Fruit fly (Drosophila melanogaster): ENCODE measurements around the gene CG13010.
A peak's percentile ranks its signal among the peaks of the same experiment; 100 is the strongest.

CG13010 gene

DNA sequence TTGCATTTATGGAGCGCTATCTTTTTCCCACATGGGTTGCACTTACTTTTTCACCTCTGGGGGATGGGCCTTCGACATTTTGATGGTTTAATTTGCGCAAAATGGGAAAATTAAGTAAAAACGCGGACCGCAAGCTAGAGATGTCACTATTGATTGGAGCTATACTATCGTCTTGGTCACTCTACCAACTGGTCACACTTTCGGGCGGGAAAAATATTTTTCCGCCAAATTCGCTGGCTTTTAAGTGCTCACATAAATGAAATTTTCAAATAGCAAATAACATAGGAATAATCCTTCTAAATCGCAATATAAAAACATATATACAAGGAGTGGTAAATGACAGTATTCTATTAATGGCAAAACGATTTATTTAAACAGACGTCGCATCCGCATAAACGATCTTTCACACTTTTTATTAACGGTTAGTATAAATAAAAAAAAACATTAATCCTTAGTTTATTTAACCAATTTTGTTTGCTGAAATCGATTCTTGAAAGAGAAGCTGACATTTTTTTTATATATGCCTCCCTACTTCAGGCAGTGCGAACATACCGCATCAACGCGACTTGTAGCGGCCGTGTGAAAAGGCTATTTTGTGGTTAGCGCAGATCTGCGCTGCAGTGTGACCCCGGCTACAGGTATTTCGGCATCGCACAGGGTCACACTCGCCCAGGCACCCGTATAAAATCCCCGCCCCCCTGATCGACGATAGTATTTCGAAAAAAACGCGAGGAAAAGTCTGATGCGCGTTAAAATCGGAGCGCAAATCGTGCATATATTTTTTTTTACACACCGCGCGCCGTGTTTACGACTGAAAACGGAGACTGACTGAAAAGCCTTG is 38.3 kb downstream of the CG13010 start, which contains the start of the genes SNRPG and mthl1 (continued):
- TF ChIP-seq CG17385 (GFP tag; optimal IDR thresholded peaks at IDR 0.05) (peak; percentile 64), sna (GFP tag; IDR thresholded peaks at IDR 0.05; ENCODE audit: partially characterized antibody) (peak; percentile 36; the same call in 1 of the 2 replicates), CG18619 (GFP tag; optimal IDR thresholded peaks at IDR 0.05) (peak; percentile 74), CG14014 (GFP tag; IDR thresholded peaks at IDR 0.05) (peak; percentile 94), her (GFP tag; optimal IDR thresholded peaks at IDR 0.05) (peak; percentile 81), CG3838 (GFP tag; optimal IDR thresholded peaks at IDR 0.05) (peak; percentile 32), Spps (tag; optimal IDR thresholded peaks at IDR 0.05) (peak; percentile 13), CoRest (tag; optimal IDR thresholded peaks at IDR 0.05) (peak; percentile 85), Dbx (GFP tag; IDR thresholded peaks at IDR 0.05) (peak; percentile 94), Ptx1 (GFP tag; IDR thresholded peaks at IDR 0.05) (peak; percentile 95), CG11398 (GFP tag; optimal IDR thresholded peaks at IDR 0.05) (no peak), dysf (GFP tag; IDR thresholded peaks at IDR 0.05) (peak; percentile 94), HLHmδ (GFP tag; optimal IDR thresholded peaks at IDR 0.05) (peak; percentile 19), da (GFP tag; optimal IDR thresholded peaks at IDR 0.05) (peak; percentile 43), CG12071 (GFP tag; optimal IDR thresholded peaks at IDR 0.05) (peak; percentile 23), ttk (GFP tag; IDR thresholded peaks at IDR 0.05) (peak; percentile 93), CG5953 (GFP tag; IDR thresholded peaks at IDR 0.05) (peak; percentile 81), bbx (GFP tag; IDR thresholded peaks at IDR 0.05; ENCODE audit: partially characterized antibody) (peak; percentile 64), CG3281 (GFP tag; optimal IDR thresholded peaks at IDR 0.05) (peak; percentile 53), vvl (GFP tag; IDR thresholded peaks at IDR 0.05) (peak; percentile 94), CG11504 (tag; optimal IDR thresholded peaks at IDR 0.05) (peak; percentile 74), CG7839 (tag; optimal IDR thresholded peaks at IDR 0.05) (peak; percentile 85), ato (GFP tag; IDR thresholded peaks at IDR 0.05; ENCODE audit: partially characterized antibody) (peak; percentile 46; the same call in 1 of the 2 replicates), dm (GFP tag; optimal IDR thresholded peaks at IDR 0.05) (peak; percentile 48), CG31441 (GFP tag; IDR thresholded peaks at IDR 0.05) (peak; percentile 74), CG11696 (GFP tag; IDR thresholded peaks at IDR 0.05) (peak; percentile 76), zen (tag; optimal IDR thresholded peaks at IDR 0.05) (peak; percentile 59), CG15073 (GFP tag; optimal IDR thresholded peaks at IDR 0.05) (peak; percentile 44), sens (GFP tag) (peak; percentile 83), dmrt11E (tag; optimal IDR thresholded peaks at IDR 0.05) (peak; percentile 64), sqz (GFP tag; optimal IDR thresholded peaks at IDR 0.05) (peak; percentile 96), CG12942 (GFP tag; optimal IDR thresholded peaks at IDR 0.05) (peak; percentile 73), Mrtf (GFP tag; IDR thresholded peaks at IDR 0.05) (peak; percentile 95), exex (tag; optimal IDR thresholded peaks at IDR 0.05) (no peak), kni (GFP tag; optimal IDR thresholded peaks at IDR 0.05) (no peak), CG30020 (tag; optimal IDR thresholded peaks at IDR 0.05) (peak; percentile 94), CG18599 (GFP tag; optimal IDR thresholded peaks at IDR 0.05) (peak; percentile 70), CG2199 (GFP tag; IDR thresholded peaks at IDR 0.05) (peak; percentile 72; the same call in 1 of the 3 replicates), dpn (GFP tag; optimal IDR thresholded peaks at IDR 0.05) (peak; percentile 38 to 81), ab (GFP tag; optimal IDR thresholded peaks at IDR 0.05) (peak; percentile 55), CG2678 (tag; optimal IDR thresholded peaks at IDR 0.05) (peak; percentile 78), Med (GFP tag) (peak; percentile 96), CG17361 (GFP tag; IDR thresholded peaks at IDR 0.05) (peak; percentile 92), danr (GFP tag; IDR thresholded peaks at IDR 0.05) (peak; percentile 76), tgo (GFP tag; IDR thresholded peaks at IDR 0.05) (peak; percentile 92), Bteb2 (GFP tag; optimal IDR thresholded peaks at IDR 0.05) (peak; percentile 59), CG15269 (tag; optimal IDR thresholded peaks at IDR 0.05) (peak; percentile 74), CG16863 (GFP tag; optimal IDR thresholded peaks at IDR 0.05) (peak; percentile 51), Hr39 (optimal IDR thresholded peaks at IDR 0.05) (no peak)

All from whole organism, embryonic.